Fruit fly (Drosophila melanogaster): ENCODE measurements around the gene Ufd1.

Ufd1 gene

dm6 chr3L:11123088-11123487 is at the start of gene Ufd1, which contains the start of gene NaPi-III:
TSS of gene Ufd1 (minus strand) at chr3L:11123216.
TSS of gene NaPi-III (plus strand) at chr3L:11123348.
- no peak for TF ChIP-seq acj6 (GFP tag; optimal IDR thresholded peaks at IDR 0.05)
- no peak for TF ChIP-seq Ets96B (tag; optimal IDR thresholded peaks at IDR 0.05)
- TF ChIP-seq CG31627 (GFP tag; optimal IDR thresholded peaks at IDR 0.05): peak; percentile 36
- TF ChIP-seq CG34406 (GFP tag; optimal IDR thresholded peaks at IDR 0.05): no peak
- TF ChIP-seq OdsH (GFP tag; optimal IDR thresholded peaks at IDR 0.05): peak; percentile 12
- peak; percentile 41 for TF ChIP-seq CG3032 (tag; optimal IDR thresholded peaks at IDR 0.05)
- TF ChIP-seq CG6792 (GFP tag; optimal IDR thresholded peaks at IDR 0.05): no peak
- peak; percentile 8 for TF ChIP-seq lz (GFP tag; optimal IDR thresholded peaks at IDR 0.05)
- no peak for TF ChIP-seq esn (GFP tag; optimal IDR thresholded peaks at IDR 0.05)
- TF ChIP-seq Hr4 (GFP tag; optimal IDR thresholded peaks at IDR 0.05): no peak
- TF ChIP-seq CG6163 (GFP tag; IDR thresholded peaks at IDR 0.05): peak; percentile 64; the same call in 2 of the 3 replicates
- no peak for TF ChIP-seq CG9139 (GFP tag; optimal IDR thresholded peaks at IDR 0.05)
- peak; percentile 57 for TF ChIP-seq svp (GFP tag)
- no peak for TF ChIP-seq achi (GFP tag; optimal IDR thresholded peaks at IDR 0.05)
- TF ChIP-seq fkh (GFP tag; optimal IDR thresholded peaks at IDR 0.05): peak; percentile 18
- TF ChIP-seq CG8119 (GFP tag; IDR thresholded peaks at IDR 0.05): peak; percentile 60; the same call in 2 of the 3 replicates
- no peak for TF ChIP-seq cyc (GFP tag; optimal IDR thresholded peaks at IDR 0.05)
- TF ChIP-seq ss (GFP tag; optimal IDR thresholded peaks at IDR 0.05): peak in 1 of 2 experiments; percentile 23
- no peak for TF ChIP-seq salr (GFP tag; optimal IDR thresholded peaks at IDR 0.05)
- peak; percentile 65 for TF ChIP-seq CG1621 (tag; optimal IDR thresholded peaks at IDR 0.05)
- TF ChIP-seq CG6854 (GFP tag; optimal IDR thresholded peaks at IDR 0.05): no peak
- TF ChIP-seq CG4318 (GFP tag; optimal IDR thresholded peaks at IDR 0.05): no peak
- peak; percentile 58 for TF ChIP-seq dsx (GFP tag; optimal IDR thresholded peaks at IDR 0.05; ENCODE audit: poor library complexity, severe bottlenecking)
- TF ChIP-seq eg (GFP tag; IDR thresholded peaks at IDR 0.05): peak; percentile 70; the same call in 1 of the 3 replicates
- no peak for TF ChIP-seq Smox (GFP tag; optimal IDR thresholded peaks at IDR 0.05)
- TF ChIP-seq CG8319 (GFP tag; optimal IDR thresholded peaks at IDR 0.05): no peak
- TF ChIP-seq topi (GFP tag; optimal IDR thresholded peaks at IDR 0.05): no peak
- TF ChIP-seq CG32006 (GFP tag; optimal IDR thresholded peaks at IDR 0.05): peak; percentile 27
- TF ChIP-seq CG6808 (GFP tag; optimal IDR thresholded peaks at IDR 0.05): peak; percentile 3
- TF ChIP-seq CG15336 (GFP tag; IDR thresholded peaks at IDR 0.05): 0 out of 2 replicates have a peak, but pooled peaks have one; percentile 40
- no peak for TF ChIP-seq CG10631 (GFP tag; optimal IDR thresholded peaks at IDR 0.05)
- peak; percentile 78 for TF ChIP-seq Sox14 (GFP tag; optimal IDR thresholded peaks at IDR 0.05)
- peak; percentile 2 for TF ChIP-seq Hr39 (GFP tag; optimal IDR thresholded peaks at IDR 0.05)
- no peak for TF ChIP-seq CG11762 (GFP tag; optimal IDR thresholded peaks at IDR 0.05; ENCODE audit: insufficient read depth)
- peak; percentile 30 for TF ChIP-seq Eip78C (GFP tag)
- TF ChIP-seq Eip75B (GFP tag; optimal IDR thresholded peaks at IDR 0.05): peak; percentile 7
- TF ChIP-seq Sox102F (GFP tag; optimal IDR thresholded peaks at IDR 0.05): no peak
- TF ChIP-seq Gug (GFP tag; IDR thresholded peaks at IDR 0.05): no peak
- no peak for TF ChIP-seq CG6276 (GFP tag; optimal IDR thresholded peaks at IDR 0.05)
- no peak for TF ChIP-seq CG11294 (GFP tag; IDR thresholded peaks at IDR 0.05)
- TF ChIP-seq CG3919 (GFP tag; optimal IDR thresholded peaks at IDR 0.05): no peak
- TF ChIP-seq Met (GFP tag; optimal IDR thresholded peaks at IDR 0.05): no peak
- peak; percentile 36 for TF ChIP-seq dac (GFP tag; optimal IDR thresholded peaks at IDR 0.05)
- TF ChIP-seq CG11902 (GFP tag; optimal IDR thresholded peaks at IDR 0.05): no peak
- peak; percentile 26 for TF ChIP-seq net (GFP tag; optimal IDR thresholded peaks at IDR 0.05)
- no peak for TF ChIP-seq Hr38 (GFP tag; optimal IDR thresholded peaks at IDR 0.05)

All from whole organism, prepupa.